Worm (Caenorhabditis elegans) whole organism, early embryonic: ENCODE data around the gene ZK930.2.
A peak's percentile ranks its signal among the peaks of the same experiment; 100 is the strongest.

Source experiments
- B0310.2 ChIP-seq: sonication (generic microtip); optimal IDR thresholded peaks from 2 replicates; lab custom pipeline; 2016; ENCODE audit warnings: mild to moderate bottlenecking, missing genetic modification characterization, missing compliant biosample characterization
- F13C5.2 ChIP-seq: sonication (generic microtip); optimal IDR thresholded peaks from 2 replicates; lab custom pipeline; 2017; ENCODE audit warnings: mild to moderate bottlenecking, missing genetic modification characterization, inconsistent platforms, missing compliant biosample characterization
- aly-1 ChIP-seq: sonication (generic microtip); optimal IDR thresholded peaks from 2 replicates; lab custom pipeline; 2016; ENCODE audit warnings: missing genetic modification characterization, missing compliant biosample characterization
- ama-1 ChIP-seq: fragments of 150-350 bp; optimal IDR thresholded peaks from 2 replicates; lab custom pipeline; 2014
- ceh-13 ChIP-seq: fragments of 200-800 bp; sonication (Bioruptor generic); optimal IDR thresholded peaks from 2 replicates; lab custom pipeline; 2018; ENCODE audit warnings: mild to moderate bottlenecking, missing genetic modification characterization, missing compliant biosample characterization
- ceh-36 ChIP-seq: sonication (generic microtip); optimal IDR thresholded peaks from 2 replicates; lab custom pipeline; 2016; ENCODE audit warnings: missing genetic modification characterization, inconsistent platforms, missing compliant biosample characterization
- ets-7 ChIP-seq: sonication (generic microtip); optimal IDR thresholded peaks from 2 replicates; lab custom pipeline; 2016; ENCODE audit warnings: missing genotype, missing genetic modification characterization, missing compliant biosample characterization
- flt-1 ChIP-seq: fragments of 200-800 bp; sonication (Bioruptor generic); IDR thresholded peaks from 2 replicates; pipeline ENCODE4 v1.3.6; 2022; ENCODE audit warnings: missing genetic modification characterization, missing compliant biosample characterization
- hmbx-1 ChIP-seq: sonication (generic microtip); optimal IDR thresholded peaks from 2 replicates; lab custom pipeline; 2016; ENCODE audit warnings: mild to moderate bottlenecking, missing genetic modification characterization, missing compliant biosample characterization
- hmg-4 ChIP-seq: fragments of 200-800 bp; sonication (Bioruptor generic); optimal IDR thresholded peaks from 2 replicates; lab custom pipeline; 2018; ENCODE audit warnings: mild to moderate bottlenecking, missing genetic modification characterization, missing compliant biosample characterization
- hnd-1 ChIP-seq: sonication (generic microtip); optimal IDR thresholded peaks from 2 replicates; lab custom pipeline; 2016; ENCODE audit warnings: missing genetic modification characterization, missing compliant biosample characterization
- pes-1 ChIP-seq: fragments of 200-800 bp; sonication (Bioruptor generic); IDR thresholded peaks from 2 replicates; pipeline ENCODE4 v1.3.6; 2022; ENCODE audit warnings: missing genetic modification reagents, missing genetic modification characterization, missing compliant biosample characterization
- scrt-1 ChIP-seq: fragments of 200-800 bp; sonication (Bioruptor generic); IDR thresholded peaks from 2 replicates; pipeline ENCODE4 v1.3.6; 2022; ENCODE audit warnings: missing genetic modification characterization, missing compliant biosample characterization
- sea-1 ChIP-seq: fragments of 200-800 bp; sonication (Bioruptor generic); conservative IDR thresholded peaks from 2 replicates; pipeline ENCODE4 v1.3.6; 2022; ENCODE audit warnings: missing genetic modification characterization, missing compliant biosample characterization
- tbx-11 ChIP-seq: fragments of 200-800 bp; sonication (Bioruptor generic); IDR thresholded peaks from 2 replicates; pipeline ENCODE4 v1.3.6; 2022; ENCODE audit warnings: missing genetic modification characterization, missing compliant biosample characterization
- tbx-37 ChIP-seq: fragments of 200-800 bp; sonication (Bioruptor generic); conservative IDR thresholded peaks from 2 replicates; pipeline ENCODE4 v1.3.6; 2022; ENCODE audit warnings: missing genetic modification reagents, missing genetic modification characterization, missing compliant biosample characterization
- tra-4 ChIP-seq: sonication (generic microtip); optimal IDR thresholded peaks from 2 replicates; lab custom pipeline; 2017; ENCODE audit warnings: missing genetic modification characterization, missing compliant biosample characterization

Gene ZK930.2

DNA sequence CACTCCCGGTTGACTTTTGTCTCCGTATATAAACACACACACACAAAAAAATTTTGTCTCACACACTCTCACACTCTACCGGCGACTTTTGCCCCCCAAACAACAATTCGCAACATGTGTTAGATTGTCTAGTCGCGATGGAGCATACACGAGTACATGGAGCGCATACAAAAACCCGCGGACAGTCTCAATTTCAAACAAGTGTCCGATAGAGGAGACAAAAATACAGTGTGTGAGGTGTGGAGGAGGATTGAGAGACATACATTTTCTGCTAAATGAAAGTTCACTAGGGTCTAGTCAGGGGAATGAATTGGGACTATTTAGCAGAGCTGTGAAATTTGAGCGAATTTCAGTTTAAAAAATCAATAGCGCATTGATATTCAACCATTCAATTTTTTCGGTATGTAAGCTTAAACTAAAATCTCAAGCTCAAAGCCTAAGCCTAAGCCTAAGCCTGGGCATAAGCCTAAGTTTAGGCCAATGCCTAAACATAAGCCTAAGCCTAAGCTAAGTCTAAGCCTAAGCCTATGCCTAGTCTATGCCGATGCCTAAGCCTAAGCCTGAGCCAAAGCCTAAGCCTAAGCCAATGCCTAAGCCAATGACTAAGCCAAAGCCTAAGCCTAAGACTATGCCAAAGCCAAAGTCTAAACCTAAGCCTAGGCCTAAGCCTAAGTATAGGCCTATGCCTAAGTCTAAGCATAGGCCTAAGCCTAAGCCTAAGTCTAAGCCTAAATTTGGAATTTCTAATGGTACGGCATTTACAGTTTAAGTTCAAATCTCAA is 29.7 kb upstream of the ZK930.2 start:
- TF ChIP-seq ceh-36 (peak; percentile 79), tbx-11 (GFP tag; lab: Robert Waterston, UW) (no peak)

DNA sequence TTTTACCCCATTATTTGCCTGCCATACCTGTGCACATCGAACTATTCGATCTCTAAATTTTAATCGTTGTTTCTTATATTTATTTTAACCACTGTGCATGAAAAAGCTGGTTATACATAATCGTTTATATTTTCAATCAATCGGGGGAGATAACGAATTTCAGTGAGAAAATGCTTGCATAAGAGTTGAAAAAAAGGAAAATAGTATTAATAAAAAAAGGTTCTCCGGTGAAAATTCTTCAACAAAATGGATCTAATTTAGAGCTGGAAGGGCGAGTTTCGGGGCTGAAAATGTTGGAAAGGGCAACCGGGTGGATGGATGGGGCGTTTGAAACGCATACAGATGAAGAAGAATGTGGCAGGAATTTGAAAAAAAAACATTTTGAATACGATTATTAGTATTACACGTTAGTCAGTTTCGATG is 24.3 kb upstream of the ZK930.2 start:
- TF ChIP-seq sea-1 (GFP tag; lab: Robert Waterston, UW), result no peak
- no peak for TF ChIP-seq B0310.2
- no peak for TF ChIP-seq hmbx-1 (tag; lab: Kevin White, UChicago)
- TF ChIP-seq ets-7 (tag; lab: Kevin White, UChicago), result no peak
- TF ChIP-seq ama-1 (lab: Kevin White, UChicago), result no peak
- no peak for TF ChIP-seq tbx-11 (GFP tag; lab: Robert Waterston, UW)
- no peak for TF ChIP-seq scrt-1 (GFP tag; lab: Robert Waterston, UW)
- TF ChIP-seq F13C5.2 (tag; lab: Kevin White, UChicago), result no peak
- TF ChIP-seq hmg-4 (GFP tag; lab: Kevin White, UChicago), result no peak
- no peak for TF ChIP-seq flt-1 (GFP tag; lab: Robert Waterston, UW)

- no peak for TF ChIP-seq pes-1 (GFP tag; lab: Robert Waterston, UW)
These were observed 23.7 kb upstream of the ZK930.2 start for ce11 chrII:11916945-11917344.

- no peak for TF ChIP-seq ceh-13 (GFP tag; lab: Kevin White, UChicago)
- no peak for TF ChIP-seq scrt-1 (GFP tag; lab: Robert Waterston, UW)
- TF ChIP-seq aly-1, result no peak
- TF ChIP-seq hmbx-1 (tag; lab: Kevin White, UChicago), result no peak
- TF ChIP-seq pes-1 (GFP tag; lab: Robert Waterston, UW), result no peak
- TF ChIP-seq hmg-4 (GFP tag; lab: Kevin White, UChicago), result no peak
- TF ChIP-seq sea-1 (GFP tag; lab: Robert Waterston, UW), result no peak
- no peak for TF ChIP-seq flt-1 (GFP tag; lab: Robert Waterston, UW)
- no peak for TF ChIP-seq B0310.2
- TF ChIP-seq tra-4 (tag; lab: Kevin White, UChicago), result no peak
- no peak for TF ChIP-seq F13C5.2 (tag; lab: Kevin White, UChicago)
- no peak for TF ChIP-seq tbx-11 (GFP tag; lab: Robert Waterston, UW)
- TF ChIP-seq hnd-1 (tag; lab: Kevin White, UChicago), result no peak
- TF ChIP-seq ceh-36, result no peak
- no peak for TF ChIP-seq ama-1 (lab: Kevin White, UChicago)
- TF ChIP-seq ets-7 (tag; lab: Kevin White, UChicago), result no peak
These were observed 23.3 kb upstream of the ZK930.2 start for ce11 chrII:11916555-11916941.

DNA sequence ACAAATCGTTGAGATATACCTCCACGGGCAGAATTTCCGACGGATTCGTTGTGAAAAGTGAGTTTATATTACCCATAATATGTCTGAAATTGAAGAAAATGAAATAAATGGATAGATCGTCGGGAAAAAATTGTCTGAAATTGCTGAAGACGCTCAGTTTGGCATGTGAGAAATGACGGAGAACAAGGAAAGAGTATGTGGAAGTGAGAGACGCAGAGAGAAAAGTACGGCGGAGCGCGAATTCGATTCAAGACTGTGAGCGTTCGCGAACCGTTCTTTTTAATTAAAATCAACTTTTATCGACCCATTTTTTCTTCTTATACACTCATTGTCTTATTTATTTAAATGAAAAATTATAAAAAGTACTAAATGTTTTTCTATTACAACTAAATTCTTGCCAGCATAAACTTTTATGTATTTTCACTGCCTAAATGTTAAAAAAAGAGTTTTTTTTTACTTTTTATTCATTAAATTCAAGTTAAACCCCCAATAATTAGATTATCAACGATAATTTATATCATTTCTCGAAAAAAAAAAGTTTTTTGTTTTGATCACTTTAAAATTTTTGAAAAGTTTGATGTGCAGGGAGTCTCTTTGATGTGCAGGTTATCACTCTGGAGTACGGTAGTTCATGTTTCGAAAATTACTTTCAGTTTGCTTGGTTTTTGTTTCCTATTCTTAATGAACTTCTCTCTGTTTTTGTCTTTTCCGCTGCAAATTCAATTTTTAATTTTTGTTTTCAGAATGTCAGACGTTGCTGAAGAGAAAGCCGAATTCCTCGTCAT is 22.7 kb upstream of the ZK930.2 start, which contains the start of the genes vps-15 and hmg-12:
Gene vps-15 (minus strand): TSS at position 83 of the 785 bp plus-strand sequence.
Gene hmg-12 (plus strand): TSS at position 744 of the 785 bp plus-strand sequence.
- TF ChIP-seq ets-7 (tag; lab: Kevin White, UChicago) (no peak), aly-1 (no peak), tra-4 (tag; lab: Kevin White, UChicago) (no peak), hmg-4 (GFP tag; lab: Kevin White, UChicago) (no peak), ama-1 (lab: Kevin White, UChicago) (no peak), flt-1 (GFP tag; lab: Robert Waterston, UW) (no peak), tbx-11 (GFP tag; lab: Robert Waterston, UW) (no peak)

DNA sequence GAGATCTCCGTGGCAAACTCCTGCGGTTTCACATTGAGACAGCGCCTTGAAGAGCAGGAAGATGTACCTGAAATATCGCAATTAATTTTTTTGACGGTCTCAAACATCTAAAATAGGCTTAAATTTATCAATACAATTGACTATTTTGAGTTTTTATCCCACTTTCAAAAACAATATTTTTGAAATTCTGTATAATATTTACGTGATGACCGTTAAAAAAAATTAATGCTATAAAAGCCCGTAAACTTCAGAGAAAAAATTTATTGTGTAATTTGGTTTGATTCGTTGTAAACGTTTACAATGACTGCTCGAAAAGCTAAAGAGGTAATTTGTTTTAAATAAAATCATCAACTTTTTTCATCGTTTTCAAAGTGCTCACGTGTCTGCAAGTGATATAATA is 21.1 kb upstream of the ZK930.2 start, which contains the start of gene ZK930.7:
Gene ZK930.7 (plus strand): TSS at position 301 of the 400 bp plus-strand sequence.
- TF ChIP-seq tra-4 (tag; lab: Kevin White, UChicago) (no peak), tbx-37 (GFP tag; lab: Robert Waterston, UW) (no peak), flt-1 (GFP tag; lab: Robert Waterston, UW) (no peak), sea-1 (GFP tag; lab: Robert Waterston, UW) (no peak), F13C5.2 (tag; lab: Kevin White, UChicago) (no peak), scrt-1 (GFP tag; lab: Robert Waterston, UW) (no peak), hmg-4 (GFP tag; lab: Kevin White, UChicago) (no peak), B0310.2 (no peak), aly-1 (no peak), hmbx-1 (tag; lab: Kevin White, UChicago) (no peak)

- TF ChIP-seq B0310.2, result no peak
These were observed 17.3 kb upstream of the ZK930.2 start for ce11 chrII:11910569-11910968.

ce11 chrII:11906217-11906616 is 13.0 kb upstream of the ZK930.2 start, which contains the start of gene ZK930.4:
Gene ZK930.4, plus strand, starts transcription at chrII:11906517.
- no peak for TF ChIP-seq tbx-11 (GFP tag; lab: Robert Waterston, UW)
- TF ChIP-seq pes-1 (GFP tag; lab: Robert Waterston, UW), result no peak
- no peak for TF ChIP-seq ama-1 (lab: Kevin White, UChicago)
- TF ChIP-seq ceh-13 (GFP tag; lab: Kevin White, UChicago), result no peak
- TF ChIP-seq ets-7 (tag; lab: Kevin White, UChicago), result no peak
- no peak for TF ChIP-seq F13C5.2 (tag; lab: Kevin White, UChicago)
- TF ChIP-seq hmg-4 (GFP tag; lab: Kevin White, UChicago), result no peak
- no peak for TF ChIP-seq hmbx-1 (tag; lab: Kevin White, UChicago)
- TF ChIP-seq ceh-36, result no peak
- no peak for TF ChIP-seq aly-1
- TF ChIP-seq scrt-1 (GFP tag; lab: Robert Waterston, UW), result no peak
- no peak for TF ChIP-seq flt-1 (GFP tag; lab: Robert Waterston, UW)
- TF ChIP-seq hnd-1 (tag; lab: Kevin White, UChicago), result no peak
- no peak for TF ChIP-seq tra-4 (tag; lab: Kevin White, UChicago)
- no peak for TF ChIP-seq B0310.2
- TF ChIP-seq sea-1 (GFP tag; lab: Robert Waterston, UW), result no peak
- TF ChIP-seq tbx-37 (GFP tag; lab: Robert Waterston, UW), result no peak
